Worm (Caenorhabditis elegans) whole organism, late embryonic: ENCODE data around the gene ZK829.1.

Experiments used
- K09A11.1 ChIP-seq: sonication (generic microtip); optimal IDR thresholded peaks from 2 replicates; lab custom pipeline; 2017; ENCODE audit warnings: antibody characterized with exemption, mild to moderate bottlenecking, missing genetic modification characterization, missing compliant biosample characterization; ENCODE audit not compliant: insufficient read depth
- T23F11.4 ChIP-seq: fragments of 200-800 bp; sonication (Bioruptor generic); optimal IDR thresholded peaks from 2 replicates; lab custom pipeline; 2018; ENCODE audit warnings: mild to moderate bottlenecking, missing genetic modification characterization, missing compliant biosample characterization
- ceh-18 ChIP-seq: sonication (generic microtip); optimal IDR thresholded peaks from 2 replicates; lab custom pipeline; 2016; ENCODE audit warnings: missing genetic modification characterization, missing compliant biosample characterization
- ceh-19 ChIP-seq: fragments of 200-800 bp; sonication (Bioruptor generic); optimal IDR thresholded peaks from 2 replicates; lab custom pipeline; 2018; ENCODE audit warnings: mild to moderate bottlenecking, missing genetic modification characterization, missing compliant biosample characterization
- ceh-22 ChIP-seq: sonication (generic microtip); optimal IDR thresholded peaks from 2 replicates; lab custom pipeline; 2017; ENCODE audit warnings: missing biosample characterization, missing genetic modification characterization
- ceh-30 ChIP-seq: fragments of 150-350 bp; optimal IDR thresholded peaks from 2 replicates; lab custom pipeline; 2014; ENCODE audit warnings: missing biosample characterization, missing genetic modification characterization
- ceh-34 ChIP-seq: sonication (generic microtip); optimal IDR thresholded peaks from 2 replicates; lab custom pipeline; 2016; ENCODE audit warnings: mild to moderate bottlenecking, missing genetic modification characterization, missing compliant biosample characterization
- ceh-48 ChIP-seq: sonication (generic microtip); optimal IDR thresholded peaks from 2 replicates; lab custom pipeline; 2016; ENCODE audit warnings: missing genetic modification characterization, inconsistent platforms, missing compliant biosample characterization
- ceh-9 ChIP-seq: sonication (generic microtip); optimal IDR thresholded peaks from 2 replicates; lab custom pipeline; 2016; ENCODE audit warnings: mild to moderate bottlenecking, missing genetic modification characterization, inconsistent platforms, missing compliant biosample characterization
- elt-4 ChIP-seq: sonication (generic microtip); optimal IDR thresholded peaks from 2 replicates; lab custom pipeline; 2016; ENCODE audit warnings: missing genetic modification characterization, missing compliant biosample characterization
- ets-4 ChIP-seq: sonication (generic microtip); optimal IDR thresholded peaks from 2 replicates; lab custom pipeline; 2016; ENCODE audit warnings: missing genetic modification characterization, missing compliant biosample characterization
- eyg-1 ChIP-seq: sonication (generic microtip); optimal IDR thresholded peaks from 2 replicates; lab custom pipeline; 2016; ENCODE audit warnings: missing genotype, missing genetic modification characterization, missing compliant biosample characterization
- fax-1 ChIP-seq: sonication (generic microtip); optimal IDR thresholded peaks from 2 replicates; lab custom pipeline; 2016; ENCODE audit warnings: missing genotype, missing genetic modification characterization, missing compliant biosample characterization
- gmeb-2 ChIP-seq: sonication (generic microtip); optimal IDR thresholded peaks from 2 replicates; lab custom pipeline; 2016; ENCODE audit warnings: missing genetic modification characterization, inconsistent platforms, missing compliant biosample characterization
- hlh-15 ChIP-seq: sonication (generic microtip); optimal IDR thresholded peaks from 2 replicates; lab custom pipeline; 2016; ENCODE audit warnings: missing genetic modification characterization, missing compliant biosample characterization
- hlh-30 ChIP-seq: sonication (generic microtip); optimal IDR thresholded peaks from 2 replicates; lab custom pipeline; 2017; ENCODE audit warnings: antibody characterized with exemption, missing genetic modification characterization, missing compliant biosample characterization; ENCODE audit not compliant: insufficient read depth
- hlh-6 ChIP-seq: sonication (generic microtip); optimal IDR thresholded peaks from 2 replicates; lab custom pipeline; 2016; ENCODE audit warnings: missing genotype, missing genetic modification characterization, missing compliant biosample characterization
- lin-11 ChIP-seq: fragments of 200-800 bp; sonication (Bioruptor generic); optimal IDR thresholded peaks from 2 replicates; lab custom pipeline; 2018; ENCODE audit warnings: mild to moderate bottlenecking, missing genetic modification characterization, missing compliant biosample characterization
- madf-2 ChIP-seq: sonication (generic microtip); optimal IDR thresholded peaks from 2 replicates; lab custom pipeline; 2017; ENCODE audit warnings: missing genetic modification characterization, missing compliant biosample characterization
- mec-3 ChIP-seq: sonication (generic microtip); optimal IDR thresholded peaks from 2 replicates; lab custom pipeline; 2016; ENCODE audit warnings: borderline replicate concordance, missing genetic modification characterization, missing compliant biosample characterization
- nfya-1 ChIP-seq: sonication (generic microtip); optimal IDR thresholded peaks from 2 replicates; lab custom pipeline; 2017; ENCODE audit warnings: missing genetic modification characterization, mild to moderate bottlenecking, missing compliant biosample characterization, antibody characterized with exemption, moderate library complexity
- nhr-11 ChIP-seq: fragments of 150-350 bp; optimal IDR thresholded peaks from 2 replicates; lab custom pipeline; 2014; ENCODE audit warnings: missing biosample characterization, missing genetic modification characterization
- pat-9 ChIP-seq: fragments of 200-800 bp; sonication (Bioruptor generic); optimal IDR thresholded peaks from 2 replicates; lab custom pipeline; 2018; ENCODE audit warnings: mild to moderate bottlenecking, missing genetic modification characterization, moderate library complexity, missing compliant biosample characterization
- pax-1 ChIP-seq: fragments of 150-350 bp; optimal IDR thresholded peaks from 2 replicates; lab custom pipeline; 2014; ENCODE audit warnings: missing biosample characterization, missing genetic modification characterization
- pha-4 ChIP-seq: fragments of 150-350 bp; optimal IDR thresholded peaks from 2 replicates; lab custom pipeline; 2018; ENCODE audit warnings: missing biosample characterization, missing genetic modification reagents, missing genetic modification characterization
- pqm-1 ChIP-seq: sonication (generic microtip); optimal IDR thresholded peaks from 2 replicates; lab custom pipeline; 2016; ENCODE audit warnings: missing genetic modification characterization, missing compliant biosample characterization
- sox-2 ChIP-seq: fragments of 200-800 bp; sonication (Bioruptor generic); IDR thresholded peaks from 2 replicates; pipeline ENCODE4 v1.3.6; 2022; ENCODE audit warnings: missing genetic modification reagents, missing genetic modification characterization, missing compliant biosample characterization
- sox-4 ChIP-seq: sonication (generic microtip); optimal IDR thresholded peaks from 2 replicates; lab custom pipeline; 2017; ENCODE audit warnings: mild to moderate bottlenecking, missing genetic modification characterization, inconsistent platforms, missing compliant biosample characterization
- syd-9 ChIP-seq: sonication (generic microtip); optimal IDR thresholded peaks from 2 replicates; lab custom pipeline; 2016; ENCODE audit warnings: mild to moderate bottlenecking, missing genetic modification characterization, moderate library complexity, missing compliant biosample characterization
- tbx-7 ChIP-seq: sonication (generic microtip); optimal IDR thresholded peaks from 2 replicates; lab custom pipeline; 2016; ENCODE audit warnings: missing genotype, missing genetic modification characterization, missing compliant biosample characterization
- unc-42 ChIP-seq: sonication (generic microtip); optimal IDR thresholded peaks from 2 replicates; lab custom pipeline; 2016; ENCODE audit warnings: missing genotype, missing genetic modification characterization, missing compliant biosample characterization
- unc-55 ChIP-seq: sonication (generic microtip); optimal IDR thresholded peaks from 2 replicates; lab custom pipeline; 2017; ENCODE audit warnings: missing biosample characterization, missing genetic modification reagents, missing genetic modification characterization
- zip-5 ChIP-seq: sonication (generic microtip); optimal IDR thresholded peaks from 2 replicates; lab custom pipeline; 2016; ENCODE audit warnings: missing genetic modification characterization, missing compliant biosample characterization

ZK829.1 gene

DNA sequence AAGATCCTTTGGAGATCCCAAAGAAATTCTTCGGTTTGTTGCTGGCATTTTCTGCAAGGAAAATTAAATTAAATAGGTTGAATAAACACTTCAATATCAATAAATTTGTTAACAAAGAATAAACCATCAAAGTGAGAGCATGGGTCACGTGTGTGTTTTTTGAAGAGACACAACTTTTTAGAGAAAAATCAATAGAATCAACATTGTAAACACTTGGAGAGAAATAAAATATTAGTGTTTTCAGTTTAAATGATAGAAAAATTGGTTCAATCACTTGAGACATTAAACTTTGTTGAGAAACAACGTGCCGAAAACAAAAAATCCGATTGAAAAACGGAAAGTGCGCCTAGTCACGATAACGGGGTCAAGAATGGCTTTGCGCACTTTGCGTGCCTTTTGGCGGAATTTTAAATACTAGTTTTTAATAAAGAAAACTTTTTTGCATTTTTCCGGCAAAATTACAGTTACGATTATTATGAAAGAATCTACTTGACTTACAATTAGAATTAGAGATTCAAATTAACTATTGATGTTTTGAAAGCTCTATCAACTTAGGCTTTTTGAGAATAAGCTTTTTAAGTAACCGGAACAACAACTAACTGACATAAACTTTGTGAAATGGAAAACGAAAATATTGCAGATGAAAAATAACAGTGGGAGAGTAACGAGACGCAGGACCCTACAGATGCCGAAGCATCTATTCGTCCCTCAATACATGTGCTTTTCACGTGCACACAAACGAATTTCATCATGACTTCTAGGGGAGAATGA, 19.5 kb upstream of the ZK829.1 start, which contains the start of gene ZK829.7:
Gene ZK829.7 (minus strand): TSS at position 51 of the 771 bp plus-strand sequence.
- TF ChIP-seq unc-42 (tag; lab: Kevin White, UChicago) = peak; percentile 20
- TF ChIP-seq unc-55 (GFP tag; lab: Kevin White, UChicago) = peak; percentile 7
- TF ChIP-seq ceh-30 (tag; lab: Kevin White, UChicago) = peak; percentile 34
- no peak for TF ChIP-seq mec-3 (tag; lab: Kevin White, UChicago)
- peak; percentile 41 for TF ChIP-seq pax-1 (tag; lab: Kevin White, UChicago)
- no peak for TF ChIP-seq pha-4
- no peak for TF ChIP-seq elt-4 (tag; lab: Kevin White, UChicago)
- no peak for TF ChIP-seq ceh-22 (tag; lab: Kevin White, UChicago)
- peak; percentile 16 for TF ChIP-seq hlh-30
- TF ChIP-seq K09A11.1 = no peak
- TF ChIP-seq nfya-1 (tag; lab: Kevin White, UChicago) = peak; percentile 24
- no peak for TF ChIP-seq nhr-11 (tag; lab: Kevin White, UChicago)
- TF ChIP-seq, all 69 proteins: peak for 6

DNA sequence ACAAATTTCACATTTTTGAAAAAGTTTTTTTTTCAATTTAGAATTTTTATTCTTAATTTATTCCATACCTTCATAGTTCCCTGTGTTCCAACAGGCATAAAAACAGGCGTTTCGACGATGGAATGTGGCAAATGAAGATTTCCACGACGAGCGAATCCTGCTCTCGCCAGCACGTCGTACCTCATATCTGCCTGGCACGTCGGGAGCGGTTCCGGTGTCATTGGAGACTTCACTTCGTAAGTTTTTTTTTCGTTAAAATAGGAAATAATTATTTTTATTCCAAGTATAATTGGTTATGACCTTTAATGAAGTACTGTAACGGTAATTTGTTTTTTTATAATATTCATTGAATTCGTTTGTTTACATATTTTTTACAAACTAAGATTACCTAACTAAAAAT, 17.4 kb upstream of the ZK829.1 start, which contains the start of gene tgt-1:
Gene tgt-1 (minus strand): TSS at position 232 of the 400 bp plus-strand sequence.
- TF ChIP-seq ceh-18 (tag; lab: Kevin White, UChicago) (no peak), sox-4 (no peak), eyg-1 (tag; lab: Kevin White, UChicago) (no peak), gmeb-2 (tag; lab: Kevin White, UChicago) (no peak), hlh-15 (tag; lab: Kevin White, UChicago) (no peak), hlh-6 (no peak), tbx-7 (tag; lab: Kevin White, UChicago) (no peak), fax-1 (tag; lab: Kevin White, UChicago) (no peak), T23F11.4 (GFP tag; lab: Kevin White, UChicago) (no peak), ceh-48 (tag; lab: Kevin White, UChicago) (no peak), syd-9 (tag; lab: Kevin White, UChicago) (no peak)

DNA sequence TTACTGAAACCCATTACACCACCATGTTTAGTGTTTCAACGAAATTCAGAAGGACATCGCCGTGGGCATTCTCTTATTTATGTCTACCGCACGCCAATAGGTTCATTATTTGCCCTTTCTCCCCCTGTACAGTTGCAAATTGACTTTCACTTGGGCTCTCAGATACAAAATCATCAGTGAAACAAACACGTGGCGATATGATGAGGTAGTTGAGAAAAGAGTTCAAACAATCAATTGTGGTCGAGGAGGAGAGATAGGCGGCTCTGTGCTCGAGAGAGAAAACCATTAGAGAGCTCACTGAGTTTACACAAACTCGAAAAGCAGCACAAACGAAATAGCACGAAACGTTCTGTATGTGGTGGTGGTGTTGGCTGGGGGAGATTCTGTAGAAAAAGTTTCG, 14.9 kb upstream of the ZK829.1 start:
- TF ChIP-seq ceh-18 (tag; lab: Kevin White, UChicago) = peak; percentile 4
- no peak for TF ChIP-seq ets-4 (tag; lab: Kevin White, UChicago)
- TF ChIP-seq nfya-1 (tag; lab: Kevin White, UChicago) = no peak

DNA sequence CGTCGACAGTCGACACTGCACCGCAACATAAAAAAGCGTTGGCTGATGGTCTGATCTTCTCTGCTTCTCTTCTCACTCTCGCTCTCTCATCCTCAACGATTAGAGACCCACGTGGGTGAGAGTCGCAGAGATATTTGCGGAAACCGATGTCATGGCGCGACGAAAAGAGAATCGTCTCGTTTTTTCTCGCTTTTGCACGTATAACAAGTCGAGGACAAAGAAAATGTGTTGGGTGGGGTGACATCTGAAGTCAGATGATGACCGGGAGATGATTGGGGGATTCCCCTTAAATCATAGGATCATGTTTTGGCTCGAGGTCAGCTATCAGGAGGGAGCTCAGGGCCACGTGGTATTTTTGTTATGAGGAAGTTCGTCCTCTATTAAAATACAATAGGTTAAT, 14.2 kb upstream of the ZK829.1 start:
- no peak for TF ChIP-seq lin-11 (tag; lab: Kevin White, UChicago)
- no peak for TF ChIP-seq ceh-19
- TF ChIP-seq pqm-1 (tag; lab: Kevin White, UChicago) = peak; percentile 50
- no peak for TF ChIP-seq pat-9 (tag; lab: Kevin White, UChicago)
- TF ChIP-seq unc-55 (GFP tag; lab: Kevin White, UChicago) = peak; percentile 37
- peak; percentile 85 for TF ChIP-seq ceh-18 (tag; lab: Kevin White, UChicago)
- TF ChIP-seq hlh-30 = peak; percentile 68
- TF ChIP-seq, all 69 proteins: peak for 4

DNA sequence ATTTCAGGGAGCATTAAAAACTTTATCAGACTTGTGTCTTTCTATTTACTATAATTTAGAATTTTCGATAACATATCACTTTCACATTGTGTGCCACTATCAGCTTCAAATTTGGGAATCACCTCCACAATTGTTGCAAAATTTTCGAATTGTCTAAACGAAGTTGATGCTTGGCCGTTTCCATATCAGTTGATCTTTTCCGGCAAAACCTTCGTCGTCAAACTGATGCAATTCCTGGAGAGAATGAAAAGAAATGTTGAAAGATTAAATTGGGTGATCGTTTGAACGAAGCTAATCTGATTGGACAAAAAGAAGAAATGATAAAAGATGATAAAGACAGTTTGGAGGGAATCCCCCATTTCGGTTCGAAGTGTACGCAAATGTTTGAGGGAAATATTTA, 13.4 kb upstream of the ZK829.1 start:
- TF ChIP-seq zip-5 (tag; lab: Kevin White, UChicago) = no peak
- TF ChIP-seq ceh-22 (tag; lab: Kevin White, UChicago) = no peak
- TF ChIP-seq ceh-9 (tag; lab: Kevin White, UChicago) = no peak
- TF ChIP-seq sox-2 = no peak
- TF ChIP-seq hlh-15 (tag; lab: Kevin White, UChicago) = no peak
- no peak for TF ChIP-seq madf-2 (tag; lab: Kevin White, UChicago)
- TF ChIP-seq ceh-34 (tag; lab: Kevin White, UChicago) = no peak
